Worm (Caenorhabditis elegans) whole organism, mixed stage, embryonic: ENCODE measurements around the gene taf-12.

Experiments used
- blmp-1 ChIP-seq: fragments of 150-350 bp; optimal IDR thresholded peaks from 2 replicates; lab custom pipeline; 2014; ENCODE audit warnings: missing biosample characterization, missing genetic modification characterization
- drap-1 ChIP-seq: fragments of 200-800 bp; sonication (Bioruptor generic); optimal IDR thresholded peaks from 3 replicates; lab custom pipeline; 2018; ENCODE audit warnings: mild to moderate bottlenecking, missing genetic modification characterization, missing compliant biosample characterization
- ham-2 ChIP-seq: fragments of 200-800 bp; sonication (Bioruptor generic); optimal IDR thresholded peaks from 2 replicates; lab custom pipeline; 2018; ENCODE audit warnings: mild to moderate bottlenecking, missing genetic modification characterization, missing compliant biosample characterization
- mep-1 ChIP-seq: fragments of 150-350 bp; optimal IDR thresholded peaks from 2 replicates; lab custom pipeline; 2017; ENCODE audit warnings: missing biosample characterization, missing genetic modification reagents, missing genetic modification characterization, inconsistent platforms
- mls-2 ChIP-seq: sonication (generic microtip); optimal IDR thresholded peaks from 2 replicates; lab custom pipeline; 2016; ENCODE audit warnings: mild to moderate bottlenecking, missing genetic modification characterization, moderate library complexity, missing compliant biosample characterization
- nhr-12 ChIP-seq: fragments of 150-350 bp; optimal IDR thresholded peaks from 2 replicates; lab custom pipeline; 2014; ENCODE audit warnings: missing biosample characterization, missing genetic modification characterization
- unc-39 ChIP-seq: fragments of 150-350 bp; optimal IDR thresholded peaks from 2 replicates; lab custom pipeline; 2014; ENCODE audit warnings: missing biosample characterization, missing genetic modification characterization
- unc-62 ChIP-seq: fragments of 150-350 bp; optimal IDR thresholded peaks from 2 replicates; lab custom pipeline; 2014; ENCODE audit warnings: missing biosample characterization, missing genetic modification reagents, missing genetic modification characterization

Gene taf-12

DNA sequence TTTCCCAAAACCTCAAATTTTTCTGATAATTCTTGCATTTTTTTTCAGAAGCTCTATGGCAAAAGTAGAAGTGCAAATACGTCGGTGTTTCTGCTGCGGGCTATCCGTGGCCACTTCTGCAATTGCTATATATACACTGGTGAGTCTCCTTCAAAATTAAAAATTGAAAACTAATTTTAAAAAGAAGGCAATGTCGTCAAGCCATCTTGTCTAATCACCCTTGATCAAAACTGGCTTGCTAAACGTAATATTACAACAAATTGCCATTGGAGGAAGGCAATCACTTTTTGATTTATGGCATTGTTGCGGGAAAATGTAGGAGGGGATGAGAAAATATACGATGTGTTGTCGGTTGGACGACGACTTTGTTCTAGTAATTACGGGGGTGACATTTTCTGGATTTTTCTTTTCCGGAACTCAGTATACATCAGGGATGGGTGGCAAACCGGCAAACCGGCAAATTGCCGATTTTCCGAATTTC is 52.5 kb downstream of the taf-12 start, which contains the start of gene C18D11.1:
TSS of gene C18D11.1 (plus strand) at position 51 of the 481 bp plus-strand sequence.
- TF ChIP-seq unc-62 (peak; percentile 60), mep-1 (no peak), ham-2 (no peak)

- TF ChIP-seq drap-1 (no peak), blmp-1 (peak; percentile 58), nhr-12 (tag; lab: Kevin White, UChicago) (no peak), mls-2 (tag; lab: Kevin White, UChicago) (no peak), unc-39 (tag; lab: Kevin White, UChicago) (no peak)
These were observed 54.4 kb downstream of the taf-12 start for ce11 chrIII:11814653-11815052.
